Worm (Caenorhabditis elegans) whole organism, late embryonic: ENCODE measurements around the gene srh-213.

Experiments used
- ama-1 ChIP-seq: fragments of 150-350 bp; optimal IDR thresholded peaks from 2 replicates; lab custom pipeline; 2014
- hlh-30 ChIP-seq: sonication (generic microtip); optimal IDR thresholded peaks from 2 replicates; lab custom pipeline; 2017; ENCODE audit warnings: antibody characterized with exemption, missing genetic modification characterization, missing compliant biosample characterization; ENCODE audit not compliant: insufficient read depth

ce11 chrV:3582671-3583070, 12.2 kb downstream of the srh-213 start:
- TF ChIP-seq ama-1 (no peak), hlh-30 (no peak)
